Fruit fly (Drosophila melanogaster) whole organism, prepupa: ENCODE results near the gene CG32425.

Source experiments
- CG10669 ChIP-seq: fragments of 200-800 bp; sonication (Bioruptor generic); optimal IDR thresholded peaks from 3 replicates; lab custom pipeline; 2018; ENCODE audit warnings: missing biosample characterization, mild to moderate bottlenecking, missing genetic modification characterization, moderate library complexity
- CG11762 ChIP-seq: fragments of 200-800 bp; sonication (Bioruptor generic); optimal IDR thresholded peaks from 3 replicates; lab custom pipeline; 2016; ENCODE audit warnings: missing biosample characterization, missing genetic modification characterization; ENCODE audit not compliant: insufficient read depth
- CG11902 ChIP-seq: fragments of 200-800 bp; sonication (Bioruptor generic); optimal IDR thresholded peaks from 3 replicates; lab custom pipeline; 2016; ENCODE audit warnings: missing biosample characterization, missing genetic modification characterization
- CG1621 ChIP-seq: fragments of 200-800 bp; sonication (Bioruptor generic); optimal IDR thresholded peaks from 3 replicates; lab custom pipeline; 2018; ENCODE audit warnings: missing biosample characterization, mild to moderate bottlenecking, missing genetic modification characterization
- CG3032 ChIP-seq: fragments of 200-800 bp; optimal IDR thresholded peaks from 2 replicates; lab custom pipeline; 2019; ENCODE audit warnings: missing biosample characterization, mild to moderate bottlenecking, missing genetic modification characterization, moderate library complexity
- CG32006 ChIP-seq: fragments of 200-800 bp; sonication (Bioruptor generic); optimal IDR thresholded peaks from 3 replicates; lab custom pipeline; 2017; ENCODE audit warnings: missing biosample characterization, mild to moderate bottlenecking, missing genetic modification characterization
- CG34406 ChIP-seq: fragments of 200-800 bp; sonication (Bioruptor generic); optimal IDR thresholded peaks from 3 replicates; lab custom pipeline; 2016; ENCODE audit warnings: missing biosample characterization, missing genetic modification characterization
- CG3919 ChIP-seq: fragments of 200-800 bp; sonication (Bioruptor generic); optimal IDR thresholded peaks from 3 replicates; lab custom pipeline; 2016; ENCODE audit warnings: missing biosample characterization, missing genetic modification characterization
- CG4318 ChIP-seq: fragments of 200-800 bp; sonication (Bioruptor generic); optimal IDR thresholded peaks from 3 replicates; lab custom pipeline; 2017; ENCODE audit warnings: missing biosample characterization, mild to moderate bottlenecking, missing genetic modification characterization
- CG6163 ChIP-seq: fragments of 200-800 bp; sonication (Bioruptor generic); IDR thresholded peaks from 3 replicates; pipeline ENCODE4 v1.3.6; 2022; ENCODE audit warnings: missing biosample characterization, missing genetic modification characterization
- CG6276 ChIP-seq: fragments of 200-800 bp; sonication (Bioruptor generic); optimal IDR thresholded peaks from 2 replicates; lab custom pipeline; 2017; ENCODE audit warnings: missing biosample characterization, mild to moderate bottlenecking, missing genetic modification characterization
- CG6854 ChIP-seq: fragments of 200-800 bp; sonication (Bioruptor generic); optimal IDR thresholded peaks from 2 replicates; lab custom pipeline; 2017; ENCODE audit warnings: missing biosample characterization, mild to moderate bottlenecking, missing genetic modification characterization
- CG7368 ChIP-seq: fragments of 200-800 bp; sonication (Bioruptor generic); optimal IDR thresholded peaks from 3 replicates; lab custom pipeline; 2016; ENCODE audit warnings: missing biosample characterization, missing genetic modification characterization
- CG8119 ChIP-seq: fragments of 200-800 bp; sonication (Bioruptor generic); IDR thresholded peaks from 3 replicates; pipeline ENCODE4 v1.3.6; 2022; ENCODE audit warnings: missing biosample characterization, missing genetic modification characterization
- CG8319 ChIP-seq: fragments of 200-800 bp; sonication (Bioruptor generic); optimal IDR thresholded peaks from 3 replicates; lab custom pipeline; 2016; ENCODE audit warnings: missing biosample characterization, missing genetic modification characterization
- Eip78C ChIP-seq: fragments of 200-800 bp; sonication (Bioruptor generic); peaks from one replicate; lab custom pipeline; 2016; ENCODE audit warnings: missing biosample characterization, missing genetic modification characterization
- Eip93F ChIP-seq: fragments of 200-800 bp; sonication (Bioruptor generic); optimal IDR thresholded peaks from 2 replicates; lab custom pipeline; 2016; ENCODE audit warnings: missing biosample characterization, mild to moderate bottlenecking, missing genetic modification characterization
- Gug ChIP-seq: fragments of 200-800 bp; sonication (Bioruptor generic); IDR thresholded peaks from 2 replicates; pipeline ENCODE4 v1.3.6; 2022; ENCODE audit warnings: missing biosample characterization, missing genetic modification characterization
- Hr38 ChIP-seq: sonication (Bioruptor generic); optimal IDR thresholded peaks from 2 replicates; lab custom pipeline; 2016; ENCODE audit warnings: missing biosample characterization, missing genetic modification characterization
- Hr39 ChIP-seq: fragments of 200-800 bp; sonication (Bioruptor generic); optimal IDR thresholded peaks from 2 replicates; lab custom pipeline; 2016; ENCODE audit warnings: missing biosample characterization, missing genetic modification characterization
- Lpt ChIP-seq: fragments of 200-800 bp; sonication (Bioruptor generic); optimal IDR thresholded peaks from 3 replicates; lab custom pipeline; 2016; ENCODE audit warnings: missing biosample characterization, missing genetic modification characterization
- Met ChIP-seq: fragments of 200-800 bp; sonication (Bioruptor generic); optimal IDR thresholded peaks from 3 replicates; lab custom pipeline; 2016; ENCODE audit warnings: missing biosample characterization, missing genetic modification characterization
- Smox ChIP-seq: fragments of 200-800 bp; sonication (Bioruptor generic); optimal IDR thresholded peaks from 3 replicates; lab custom pipeline; 2016; ENCODE audit warnings: missing biosample characterization, missing genetic modification characterization
- Sox102F ChIP-seq: fragments of 200-800 bp; sonication (Bioruptor generic); optimal IDR thresholded peaks from 2 replicates; lab custom pipeline; 2016; ENCODE audit warnings: missing biosample characterization, mild to moderate bottlenecking, missing genetic modification characterization
- Sox15 ChIP-seq: fragments of 200-800 bp; sonication (Bioruptor generic); optimal IDR thresholded peaks from 3 replicates; lab custom pipeline; 2016; ENCODE audit warnings: missing biosample characterization, missing genetic modification characterization
- achi ChIP-seq: fragments of 200-800 bp; sonication (Bioruptor generic); optimal IDR thresholded peaks from 3 replicates; lab custom pipeline; 2016; ENCODE audit warnings: missing biosample characterization, missing genetic modification characterization
- acj6 ChIP-seq: fragments of 200-800 bp; sonication (Bioruptor generic); optimal IDR thresholded peaks from 3 replicates; lab custom pipeline; 2016; ENCODE audit warnings: missing biosample characterization, missing genetic modification characterization
- cyc ChIP-seq: fragments of 200-800 bp; sonication (Bioruptor generic); optimal IDR thresholded peaks from 3 replicates; lab custom pipeline; 2016; ENCODE audit warnings: missing biosample characterization, missing genetic modification characterization
- esn ChIP-seq: fragments of 200-800 bp; sonication (Bioruptor generic); optimal IDR thresholded peaks from 2 replicates; lab custom pipeline; 2016; ENCODE audit warnings: missing biosample characterization, mild to moderate bottlenecking, missing genetic modification characterization, moderate library complexity
- fd59A ChIP-seq: fragments of 200-800 bp; sonication (Bioruptor generic); optimal IDR thresholded peaks from 2 replicates; lab custom pipeline; 2017; ENCODE audit warnings: missing biosample characterization, mild to moderate bottlenecking, missing genetic modification characterization, missing genetic modification reagents
- fd85E ChIP-seq: fragments of 200-800 bp; sonication (Bioruptor generic); optimal IDR thresholded peaks from 3 replicates; lab custom pipeline; 2016; ENCODE audit warnings: missing biosample characterization, missing genetic modification characterization
- fkh ChIP-seq: fragments of 200-800 bp; sonication (Bioruptor generic); optimal IDR thresholded peaks from 3 replicates; lab custom pipeline; 2017; ENCODE audit warnings: missing biosample characterization, mild to moderate bottlenecking, missing genetic modification characterization, moderate library complexity
- lz ChIP-seq: fragments of 200-800 bp; sonication (Bioruptor generic); optimal IDR thresholded peaks from 3 replicates; lab custom pipeline; 2016; ENCODE audit warnings: missing biosample characterization, missing genetic modification characterization
- pdm3 ChIP-seq: fragments of 200-800 bp; sonication (Bioruptor generic); optimal IDR thresholded peaks from 3 replicates; lab custom pipeline; 2016; ENCODE audit warnings: missing biosample characterization, missing genetic modification characterization
- salr ChIP-seq, 2 experiments: fragments of 200-800 bp; sonication (Bioruptor generic); optimal IDR thresholded peaks; 3 replicates each; lab custom pipeline; 2016 to 2018; ENCODE audit warnings: missing biosample characterization in 2 of 2, missing genetic modification characterization in 2 of 2, mild to moderate bottlenecking in 1 of 2
- spab ChIP-seq: fragments of 200-800 bp; sonication (Bioruptor generic); optimal IDR thresholded peaks from 2 replicates; lab custom pipeline; 2017; ENCODE audit warnings: missing biosample characterization, mild to moderate bottlenecking, missing genetic modification characterization, missing genetic modification reagents
- ss ChIP-seq, 2 experiments: fragments of 200-800 bp; sonication (Bioruptor generic); optimal IDR thresholded peaks; 2 replicates in 1 of 2; 3 replicates in 1 of 2; lab custom pipeline; 2017 to 2018; ENCODE audit warnings: mild to moderate bottlenecking in 2 of 2, missing biosample characterization in 2 of 2, missing genetic modification characterization in 2 of 2, moderate library complexity in 1 of 2
- vri ChIP-seq: fragments of 200-800 bp; sonication (Bioruptor generic); optimal IDR thresholded peaks from 3 replicates; lab custom pipeline; 2016; ENCODE audit warnings: missing biosample characterization, mild to moderate bottlenecking, missing genetic modification characterization

The CG32425 gene

DNA sequence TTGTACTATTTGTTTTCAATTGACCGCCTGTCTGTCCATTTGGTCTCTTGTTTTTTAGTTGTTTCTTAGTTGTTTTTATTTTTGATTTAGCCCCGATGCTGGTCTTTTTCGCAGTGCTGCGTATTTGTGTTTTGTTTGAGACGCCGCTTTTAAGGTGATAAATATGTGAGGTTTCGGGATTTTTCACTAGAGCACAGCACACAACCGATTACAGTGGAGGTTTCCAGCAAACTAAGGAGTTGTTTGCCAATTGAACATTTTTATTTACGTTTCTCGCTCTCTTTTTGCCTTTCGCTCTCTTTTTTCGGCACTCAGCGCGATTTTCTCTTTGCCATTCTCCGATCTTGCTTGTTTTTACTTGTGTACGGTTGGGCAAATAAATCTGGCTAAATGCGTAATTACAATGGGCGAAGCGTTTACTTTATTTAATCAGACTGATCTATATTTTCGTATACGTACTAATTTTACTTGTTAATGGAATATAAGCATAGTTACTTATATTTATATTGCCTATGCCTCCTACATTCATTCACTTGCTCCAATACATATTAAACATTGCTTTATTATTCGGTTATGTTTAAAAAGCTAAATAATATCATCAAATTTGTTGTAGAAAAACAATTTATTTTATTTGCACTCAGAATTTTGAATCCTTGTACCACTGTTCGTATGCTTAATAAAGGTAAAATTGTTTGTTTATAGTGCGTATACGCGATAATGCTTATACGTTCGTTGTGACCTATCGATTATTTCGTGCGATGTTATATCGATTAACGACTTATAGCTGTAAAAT, 43.3 kb downstream of the CG32425 start, which contains the start of gene Rcd2 (continued):
- TF ChIP-seq Gug (GFP tag; lab: Robert Waterston, UW) (peak; percentile 75), achi (GFP tag; lab: Kevin White, UChicago) (peak; percentile 85), Hr38 (GFP tag; lab: Kevin White, UChicago) (no peak), Smox (GFP tag; lab: Kevin White, UChicago) (peak; percentile 77), CG34406 (peak; percentile 85), CG1621 (tag; lab: Kevin White, UChicago) (peak; percentile 74), Sox102F (GFP tag; lab: Kevin White, UChicago) (peak; percentile 87), fd59A (peak; percentile 27), Hr39 (GFP tag; lab: Kevin White, UChicago) (peak; percentile 55), esn (GFP tag; lab: Kevin White, UChicago) (peak; percentile 83), salr (GFP tag; optimal IDR thresholded peaks at IDR 0.05; lab: Kevin White, UChicago) (peak in 1 of 2 experiments; percentile 56), Eip93F (GFP tag; lab: Kevin White, UChicago) (no peak), Met (GFP tag; lab: Kevin White, UChicago) (peak; percentile 84), CG11762 (GFP tag; lab: Kevin White, UChicago) (peak; percentile 49)

DNA sequence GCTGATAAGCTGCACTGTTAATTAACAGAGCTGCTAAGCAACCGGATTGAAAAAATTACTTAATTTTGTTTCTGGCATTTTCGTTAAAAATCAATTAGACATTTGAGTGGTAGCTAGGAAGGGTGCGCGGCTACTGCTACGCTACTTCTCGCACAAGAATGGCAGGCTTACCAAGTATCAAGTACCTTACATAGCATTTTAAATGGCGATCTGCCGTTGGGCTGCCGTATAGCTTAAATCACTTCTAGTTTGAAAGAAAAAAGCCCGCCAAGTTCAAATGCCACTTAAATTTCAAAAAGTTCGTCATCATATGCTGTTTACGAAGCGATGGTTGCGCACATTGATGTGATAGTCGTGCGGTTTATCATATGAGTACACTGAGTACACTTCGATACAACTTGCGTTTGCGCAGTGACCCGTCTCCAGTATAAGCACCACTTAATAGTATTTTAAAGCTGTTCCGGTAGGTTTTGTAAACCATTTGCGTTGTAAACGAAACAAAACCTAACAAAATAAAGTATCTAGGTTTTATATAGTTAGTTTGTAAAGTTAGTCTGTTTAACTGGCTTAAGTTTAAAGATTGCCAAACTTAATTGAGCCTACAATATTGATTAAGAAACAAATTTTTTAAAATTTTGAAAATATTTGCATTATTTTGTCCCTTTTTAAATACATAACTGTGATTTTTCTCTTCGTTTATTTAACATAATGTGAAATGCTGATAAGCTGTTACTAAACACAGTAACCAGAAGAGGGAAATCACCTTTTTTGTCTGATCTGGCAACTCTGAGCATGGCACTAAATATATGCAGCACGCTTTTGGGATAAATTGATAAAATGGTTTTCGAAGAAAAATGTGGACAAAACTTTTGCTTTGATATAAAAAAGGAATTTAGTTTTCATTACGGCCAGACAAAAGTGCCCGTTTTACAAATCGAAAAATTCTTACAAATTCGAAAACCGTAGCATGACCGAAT, 44.1 kb downstream of the CG32425 start:
- TF ChIP-seq Eip78C (GFP tag; lab: Kevin White, UChicago) (peak; percentile 52), CG6163 (GFP tag; lab: Robert Waterston, UW) (no peak)

DNA sequence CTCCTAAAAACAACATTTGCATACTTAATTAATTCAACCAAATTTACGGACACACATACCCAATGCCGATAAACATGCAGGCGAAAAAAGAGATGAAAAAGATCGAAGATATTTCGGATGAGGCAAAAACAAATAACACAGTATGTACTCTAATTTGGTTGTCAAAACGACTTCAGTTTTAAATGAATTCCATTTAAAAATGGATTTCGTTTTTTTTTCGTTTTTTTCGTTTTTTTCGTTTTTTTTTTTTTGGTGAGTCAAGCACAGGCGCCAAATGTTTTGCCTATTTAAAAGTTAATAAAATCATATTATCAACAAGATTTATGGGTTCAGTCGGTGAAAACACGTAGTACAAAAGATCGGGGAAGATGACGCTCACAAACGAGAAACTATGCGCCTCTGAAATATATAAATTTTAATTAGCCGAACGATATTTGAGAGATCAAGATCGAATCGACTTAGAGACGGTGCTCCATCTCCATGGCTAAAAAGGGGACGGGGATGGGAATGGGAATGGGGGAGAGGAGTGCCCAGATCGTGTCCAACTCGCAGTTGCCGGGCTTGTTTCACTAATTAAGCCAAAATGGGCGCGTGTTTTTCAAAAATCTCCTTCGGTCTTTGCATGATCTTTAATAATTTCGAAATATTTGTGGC, 51.2 kb downstream of the CG32425 start:
- no peak for TF ChIP-seq fd59A
- no peak for TF ChIP-seq CG7368 (GFP tag; lab: Kevin White, UChicago)
- no peak for TF ChIP-seq acj6 (GFP tag; lab: Kevin White, UChicago)
- no peak for TF ChIP-seq CG8319
- TF ChIP-seq CG32006 (GFP tag; lab: Kevin White, UChicago) = no peak
- TF ChIP-seq, all 60 proteins: peak for 0

DNA sequence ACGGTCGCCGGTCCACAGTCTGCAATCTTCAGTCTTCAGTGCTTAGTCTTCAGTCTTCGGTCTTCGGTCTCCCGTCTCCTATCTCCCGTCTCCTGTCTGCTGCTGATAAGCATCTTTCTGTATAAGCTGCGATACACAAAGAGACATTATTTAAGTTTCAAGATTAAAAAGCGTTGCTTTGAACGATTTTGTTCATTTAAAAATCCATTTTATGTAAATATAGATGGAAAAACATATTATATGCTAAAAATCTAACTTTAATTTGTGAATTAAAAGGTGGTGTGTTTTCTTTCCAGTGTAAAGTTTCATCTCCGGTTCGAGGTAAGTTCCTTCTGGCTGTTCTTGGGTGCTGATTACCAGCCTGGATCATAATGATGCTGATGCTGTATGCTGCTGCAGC, 52.2 kb downstream of the CG32425 start:
- TF ChIP-seq CG3032 (tag; lab: Kevin White, UChicago) = peak; percentile 73
- peak; percentile 71 for TF ChIP-seq CG3919 (GFP tag; lab: Kevin White, UChicago)
- TF ChIP-seq CG6854 (GFP tag; lab: Kevin White, UChicago) = no peak
- TF ChIP-seq vri (GFP tag; lab: Kevin White, UChicago) = peak; percentile 55
- peak; percentile 57 to 71 for TF ChIP-seq ss (GFP tag; optimal IDR thresholded peaks at IDR 0.05; lab: Kevin White, UChicago)
- TF ChIP-seq spab (GFP tag; lab: Kevin White, UChicago) = peak; percentile 64
- no peak for TF ChIP-seq CG8319
- no peak for TF ChIP-seq CG4318
- TF ChIP-seq CG34406 = peak; percentile 43
- TF ChIP-seq Eip78C (GFP tag; lab: Kevin White, UChicago) = peak; percentile 88
- TF ChIP-seq achi (GFP tag; lab: Kevin White, UChicago) = peak; percentile 52
- peak; percentile 76 for TF ChIP-seq Met (GFP tag; lab: Kevin White, UChicago)
- TF ChIP-seq CG7368 (GFP tag; lab: Kevin White, UChicago) = peak; percentile 42
- TF ChIP-seq CG8119 = no peak
- no peak for TF ChIP-seq Eip93F (GFP tag; lab: Kevin White, UChicago)
- peak; percentile 76 for TF ChIP-seq CG10669
- peak; percentile 60 for TF ChIP-seq cyc (GFP tag; lab: Kevin White, UChicago)
- no peak for TF ChIP-seq Sox15 (GFP tag; lab: Kevin White, UChicago)
- peak; percentile 65 for TF ChIP-seq Sox102F (GFP tag; lab: Kevin White, UChicago)
- TF ChIP-seq acj6 (GFP tag; lab: Kevin White, UChicago) = peak; percentile 60
- TF ChIP-seq CG6276 (GFP tag; lab: Kevin White, UChicago) = no peak
- peak; percentile 61 for TF ChIP-seq Hr39 (GFP tag; lab: Kevin White, UChicago)
- TF ChIP-seq Gug (GFP tag; lab: Robert Waterston, UW) = no peak
- TF ChIP-seq lz (GFP tag; lab: Kevin White, UChicago) = peak; percentile 52
- peak; percentile 78 for TF ChIP-seq esn (GFP tag; lab: Kevin White, UChicago)
- TF ChIP-seq pdm3 (GFP tag; lab: Kevin White, UChicago) = peak; percentile 58
- no peak for TF ChIP-seq fkh
- TF ChIP-seq CG11902 (GFP tag; lab: Kevin White, UChicago) = peak; percentile 12
- TF ChIP-seq Lpt (GFP tag; lab: Kevin White, UChicago) = no peak
- no peak for TF ChIP-seq fd85E (GFP tag; lab: Kevin White, UChicago)
